Worm (Caenorhabditis elegans) whole organism, L4 larva: Measurements from ENCODE around the gene oxi-1.

ENCODE experiments used
- T20F7.1 ChIP-seq: fragments of 200-800 bp; sonication (Bioruptor generic); optimal IDR thresholded peaks from 2 replicates; lab custom pipeline; 2018; ENCODE audit warnings: mild to moderate bottlenecking, missing genetic modification characterization, missing compliant biosample characterization
- T26A8.4 ChIP-seq: fragments of 200-800 bp; sonication (Bioruptor generic); IDR thresholded peaks from 2 replicates; pipeline ENCODE4 v1.3.6; 2022; ENCODE audit warnings: missing genetic modification characterization, missing compliant biosample characterization
- Y5F2A.4 ChIP-seq: fragments of 200-800 bp; sonication (Bioruptor generic); optimal IDR thresholded peaks from 2 replicates; lab custom pipeline; 2018; ENCODE audit warnings: mild to moderate bottlenecking, missing genetic modification characterization, missing compliant biosample characterization
- Y75B8A.6 ChIP-seq: fragments of 200-800 bp; sonication (Bioruptor generic); IDR thresholded peaks from 2 replicates; pipeline ENCODE4 v1.3.6; 2022; ENCODE audit warnings: missing genetic modification reagents, missing genetic modification characterization, missing compliant biosample characterization
- aha-1 ChIP-seq: fragments of 150-350 bp; peaks from one replicate; lab custom pipeline; 2014; ENCODE audit warnings: missing biosample characterization, missing genetic modification characterization
- arid-1 ChIP-seq: fragments of 200-800 bp; sonication (Bioruptor generic); conservative IDR thresholded peaks from 2 replicates; pipeline ENCODE4 v1.3.6; 2022; ENCODE audit warnings: missing genetic modification reagents, missing genetic modification characterization, missing compliant biosample characterization
- attf-4 ChIP-seq: sonication (generic microtip); optimal IDR thresholded peaks from 3 replicates; lab custom pipeline; 2017; ENCODE audit warnings: missing biosample characterization, missing genetic modification characterization
- ceh-44 ChIP-seq: fragments of 200-800 bp; sonication (Bioruptor generic); IDR thresholded peaks from 2 replicates; pipeline ENCODE4 v1.3.6; 2022; ENCODE audit warnings: missing genetic modification reagents, missing genetic modification characterization, missing compliant biosample characterization
- ces-1 ChIP-seq: fragments of 150-350 bp; sonication (generic microtip); optimal IDR thresholded peaks from 4 replicates; lab custom pipeline; 2014; ENCODE audit warnings: missing biosample characterization, missing genetic modification reagents, missing genetic modification characterization
- ctbp-1 ChIP-seq: fragments of 200-800 bp; sonication (Bioruptor generic); IDR thresholded peaks from 2 replicates; pipeline ENCODE4 v1.3.6; 2022; ENCODE audit warnings: missing genetic modification reagents, missing genetic modification characterization, missing compliant biosample characterization
- dmd-9 ChIP-seq: fragments of 200-800 bp; sonication (Bioruptor generic); IDR thresholded peaks from 2 replicates; pipeline ENCODE4 v1.3.6; 2022; ENCODE audit warnings: missing genetic modification reagents, missing genetic modification characterization, missing compliant biosample characterization
- dve-1 ChIP-seq: sonication (generic microtip); optimal IDR thresholded peaks from 2 replicates; lab custom pipeline; 2017; ENCODE audit warnings: antibody characterized with exemption, mild to moderate bottlenecking, missing genetic modification characterization, missing compliant biosample characterization; ENCODE audit not compliant: insufficient read depth
- egl-43 ChIP-seq: fragments of 200-800 bp; sonication (Bioruptor generic); IDR thresholded peaks from 2 replicates; pipeline ENCODE4 v1.3.6; 2022; ENCODE audit warnings: missing genetic modification reagents, missing genetic modification characterization, missing compliant biosample characterization
- hif-1 ChIP-seq, 2 experiments: sonication (generic microtip); optimal IDR thresholded peaks; 2 replicates each; lab custom pipeline; 2016 to 2017; ENCODE audit warnings: missing compliant biosample characterization in 2 of 2, missing genetic modification characterization in 2 of 2, missing genetic modification reagents in 2 of 2, missing genotype in 2 of 2, mild to moderate bottlenecking in 1 of 2
- hlh-11 ChIP-seq: fragments of 200-800 bp; sonication (Bioruptor generic); optimal IDR thresholded peaks from 2 replicates; lab custom pipeline; 2018; ENCODE audit warnings: mild to moderate bottlenecking, missing genetic modification characterization, missing compliant biosample characterization
- hlh-30 ChIP-seq: sonication (generic microtip); optimal IDR thresholded peaks from 2 replicates; lab custom pipeline; 2017; ENCODE audit warnings: antibody characterized with exemption, mild to moderate bottlenecking, missing genetic modification characterization, missing compliant biosample characterization; ENCODE audit not compliant: insufficient read depth
- hmg-1.1 ChIP-seq: fragments of 200-800 bp; sonication (Bioruptor generic); IDR thresholded peaks from 2 replicates; pipeline ENCODE4 v1.3.6; 2022; ENCODE audit warnings: missing genetic modification reagents, missing genetic modification characterization, missing compliant biosample characterization
- jun-1 ChIP-seq: fragments of 150-350 bp; optimal IDR thresholded peaks from 2 replicates; lab custom pipeline; 2014; ENCODE audit warnings: missing biosample characterization, missing genetic modification reagents, missing genetic modification characterization
- lim-7 ChIP-seq: fragments of 200-800 bp; sonication (Bioruptor generic); IDR thresholded peaks from 2 replicates; pipeline ENCODE4 v1.3.6; 2022; ENCODE audit warnings: missing genetic modification characterization, missing compliant biosample characterization
- lsy-2 ChIP-seq, 2 experiments: fragments of 150-350 bp in 1 of 2; sonication (generic microtip) in 1 of 2; optimal IDR thresholded peaks; 2 replicates each; lab custom pipeline; 2014 to 2017; ENCODE audit warnings: missing biosample characterization in 2 of 2, missing genetic modification characterization in 2 of 2
- madf-9 ChIP-seq: fragments of 200-800 bp; sonication (Bioruptor generic); conservative IDR thresholded peaks from 2 replicates; pipeline ENCODE4 v1.3.6; 2022; ENCODE audit warnings: missing genetic modification reagents, missing genetic modification characterization, missing compliant biosample characterization
- mdl-1 ChIP-seq, 2 experiments: fragments of 150-350 bp in 1 of 2; sonication (generic microtip) in 1 of 2; optimal IDR thresholded peaks; 2 replicates each; lab custom pipeline; 2014 to 2017; ENCODE audit warnings: missing biosample characterization in 2 of 2, missing genetic modification characterization in 2 of 2
- mdt-29 ChIP-seq: fragments of 200-800 bp; sonication (Bioruptor generic); IDR thresholded peaks from 2 replicates; pipeline ENCODE4 v1.3.6; 2022; ENCODE audit warnings: missing genetic modification reagents, missing genetic modification characterization, missing compliant biosample characterization
- mes-2 ChIP-seq: sonication (generic microtip); optimal IDR thresholded peaks from 2 replicates; lab custom pipeline; 2016; ENCODE audit warnings: missing genotype, mild to moderate bottlenecking, missing genetic modification characterization, missing compliant biosample characterization; ENCODE audit not compliant: poor library complexity, severe bottlenecking
- mxl-2 ChIP-seq: fragments of 200-800 bp; sonication (Bioruptor generic); conservative IDR thresholded peaks from 2 replicates; pipeline ENCODE4 v1.3.6; 2022; ENCODE audit warnings: missing genetic modification reagents, missing genetic modification characterization, missing compliant biosample characterization
- mxl-3 ChIP-seq: fragments of 200-800 bp; sonication (Bioruptor generic); optimal IDR thresholded peaks from 2 replicates; lab custom pipeline; 2018; ENCODE audit warnings: mild to moderate bottlenecking, missing genetic modification characterization, missing compliant biosample characterization
- nhr-102 ChIP-seq: sonication (generic microtip); optimal IDR thresholded peaks from 2 replicates; lab custom pipeline; 2016; ENCODE audit warnings: mild to moderate bottlenecking, missing genetic modification characterization, moderate library complexity, missing compliant biosample characterization
- nhr-11 ChIP-seq: fragments of 150-350 bp; optimal IDR thresholded peaks from 2 replicates; lab custom pipeline; 2014; ENCODE audit warnings: missing biosample characterization, missing genetic modification characterization
- nhr-237 ChIP-seq: sonication (generic microtip); optimal IDR thresholded peaks from 2 replicates; lab custom pipeline; 2017; ENCODE audit warnings: missing biosample characterization, missing genetic modification characterization
- nhr-25 ChIP-seq: sonication (generic microtip); optimal IDR thresholded peaks from 2 replicates; lab custom pipeline; 2017; ENCODE audit warnings: missing genetic modification characterization, mild to moderate bottlenecking, missing compliant biosample characterization, antibody characterized with exemption, moderate library complexity, borderline replicate concordance; ENCODE audit not compliant: insufficient read depth
- nhr-28 ChIP-seq: fragments of 150-350 bp; optimal IDR thresholded peaks from 2 replicates; lab custom pipeline; 2014; ENCODE audit warnings: missing biosample characterization, missing genetic modification characterization
- nhr-41 ChIP-seq: fragments of 200-800 bp; sonication (Bioruptor generic); IDR thresholded peaks from 2 replicates; pipeline ENCODE4 v1.3.6; 2022; ENCODE audit warnings: missing genetic modification reagents, missing genetic modification characterization, missing compliant biosample characterization
- nhr-42 ChIP-seq: fragments of 200-800 bp; sonication (Bioruptor generic); IDR thresholded peaks from 2 replicates; pipeline ENCODE4 v1.3.6; 2022; ENCODE audit warnings: missing genetic modification characterization, missing compliant biosample characterization
- nhr-48 ChIP-seq: sonication (generic microtip); optimal IDR thresholded peaks from 2 replicates; lab custom pipeline; 2016; ENCODE audit warnings: mild to moderate bottlenecking, missing genetic modification characterization, missing compliant biosample characterization
- nhr-6 ChIP-seq: fragments of 150-350 bp; optimal IDR thresholded peaks from 2 replicates; lab custom pipeline; 2014; ENCODE audit warnings: missing biosample characterization, missing genetic modification characterization
- nhr-76 ChIP-seq: fragments of 150-350 bp; optimal IDR thresholded peaks from 2 replicates; lab custom pipeline; 2014; ENCODE audit warnings: missing biosample characterization, missing genetic modification characterization
- nhr-77 ChIP-seq: fragments of 150-350 bp; optimal IDR thresholded peaks from 2 replicates; lab custom pipeline; 2014; ENCODE audit warnings: missing biosample characterization, missing genetic modification characterization
- pha-4 ChIP-seq, 2 experiments: fragments of 150-350 bp in 1 of 2; fragments of 200-800 bp in 1 of 2; sonication (Bioruptor generic) in 1 of 2; IDR thresholded peaks in 1 of 2; optimal IDR thresholded peaks in 1 of 2; 2 replicates each; pipeline versions ENCODE4 v1.3.6 to Lab custom; 2014 to 2022; ENCODE audit warnings: missing genetic modification characterization in 2 of 2, missing genetic modification reagents in 2 of 2, missing biosample characterization in 1 of 2, missing compliant biosample characterization in 1 of 2
- pqm-1 ChIP-seq: sonication (generic microtip); optimal IDR thresholded peaks from 2 replicates; lab custom pipeline; 2017; ENCODE audit warnings: missing biosample characterization, missing genetic modification characterization
- rbr-2 ChIP-seq: sonication (generic microtip); optimal IDR thresholded peaks from 2 replicates; lab custom pipeline; 2016; ENCODE audit warnings: missing genotype, missing genetic modification characterization, missing compliant biosample characterization
- sdz-12 ChIP-seq: fragments of 200-800 bp; sonication (Bioruptor generic); optimal IDR thresholded peaks from 2 replicates; lab custom pipeline; 2018; ENCODE audit warnings: mild to moderate bottlenecking, missing genetic modification characterization, missing compliant biosample characterization
- set-16 ChIP-seq: fragments of 200-800 bp; sonication (Bioruptor generic); IDR thresholded peaks from 2 replicates; pipeline ENCODE4 v1.3.6; 2022; ENCODE audit warnings: missing genetic modification reagents, missing genetic modification characterization, missing compliant biosample characterization
- skn-1 ChIP-seq: fragments of 150-350 bp; optimal IDR thresholded peaks from 2 replicates; lab custom pipeline; 2014; ENCODE audit warnings: missing biosample characterization, missing genetic modification characterization
- snpc-4 ChIP-seq: fragments of 150-350 bp; optimal IDR thresholded peaks from 2 replicates; lab custom pipeline; 2014; ENCODE audit warnings: missing biosample characterization, missing genetic modification characterization
- spr-3 ChIP-seq: fragments of 200-800 bp; sonication (Bioruptor generic); optimal IDR thresholded peaks from 2 replicates; lab custom pipeline; 2018; ENCODE audit warnings: mild to moderate bottlenecking, missing genetic modification characterization, missing compliant biosample characterization
- tag-97 ChIP-seq: fragments of 200-800 bp; sonication (Bioruptor generic); IDR thresholded peaks from 2 replicates; pipeline ENCODE4 v1.3.6; 2022; ENCODE audit warnings: missing genetic modification characterization, missing compliant biosample characterization
- unc-130 ChIP-seq: sonication (generic microtip); optimal IDR thresholded peaks from 2 replicates; lab custom pipeline; 2016; ENCODE audit warnings: missing genetic modification reagents, missing genetic modification characterization, missing compliant biosample characterization
- unc-62 ChIP-seq, 3 experiments: fragments of 150-350 bp in 1 of 3; sonication (generic microtip); optimal IDR thresholded peaks in 2 of 3; peaks in 1 of 3; 1 replicate in 1 of 3; 2 replicates in 2 of 3; lab custom pipeline; 2014 to 2017; ENCODE audit warnings: missing biosample characterization in 3 of 3, missing genetic modification characterization in 3 of 3, missing genetic modification reagents in 3 of 3, missing genotype in 1 of 3
- zip-11 ChIP-seq: fragments of 200-800 bp; sonication (Bioruptor generic); IDR thresholded peaks from 2 replicates; pipeline ENCODE4 v1.3.6; 2022; ENCODE audit warnings: missing genetic modification characterization, missing compliant biosample characterization

The oxi-1 gene

ce11 chrIII:10818364-10818763 lies 39.7 kb upstream of the oxi-1 start:
- TF ChIP-seq mdt-29 (GFP tag; lab: Robert Waterston, UW) (peak; percentile 43; the same call in 1 of the 2 replicates), nhr-28 (peak; percentile 91), mxl-2 (no peak), ces-1 (GFP tag; lab: Kevin White, UChicago) (no peak), mdl-1 (tag; optimal IDR thresholded peaks at IDR 0.05; lab: Kevin White, UChicago) (peak in 1 of 2 experiments; percentile 15), nhr-102 (peak; percentile 41), hlh-30 (tag; lab: Kevin White, UChicago) (peak; percentile 58), egl-43 (GFP tag; lab: Robert Waterston, UW) (0 out of 2 replicates have a peak, but pooled peaks have one; percentile 43), nhr-42 (GFP tag; lab: Robert Waterston, UW) (0 out of 2 replicates have a peak, but pooled peaks have one; percentile 25), ceh-44 (no peak), lsy-2 (tag; optimal IDR thresholded peaks at IDR 0.05; lab: Kevin White, UChicago) (peak; percentile 63 to 76), unc-62 (GFP tag; optimal IDR thresholded peaks at IDR 0.05 in 1 of 2; lab: Kevin White, UChicago) (peak in 1 of 2 experiments; percentile 17), unc-62 (tag; optimal IDR thresholded peaks at IDR 0.05; lab: Kevin White, UChicago) (no peak), nhr-237 (peak; percentile 14), mxl-3 (GFP tag; lab: Kevin White, UChicago) (peak; percentile 59), sdz-12 (peak; percentile 60), attf-4 (tag; lab: Kevin White, UChicago) (no peak), T20F7.1 (GFP tag; lab: Kevin White, UChicago) (peak; percentile 48), unc-130 (GFP tag; lab: Kevin White, UChicago) (no peak), rbr-2 (tag; lab: Kevin White, UChicago) (peak; percentile 70), zip-11 (no peak), Y5F2A.4 (no peak), aha-1 (tag; lab: Kevin White, UChicago) (peak; percentile 93), hif-1 (tag; optimal IDR thresholded peaks at IDR 0.05; lab: Kevin White, UChicago) (peak in 1 of 2 experiments; percentile 23), ctbp-1 (GFP tag; lab: Robert Waterston, UW) (peak; percentile 62; the same call in 1 of the 2 replicates), pqm-1 (tag; lab: Kevin White, UChicago) (peak; percentile 10), nhr-77 (tag; lab: Kevin White, UChicago) (peak; percentile 49), jun-1 (tag; lab: Kevin White, UChicago) (no peak), lim-7 (peak; percentile 51; the same call in 1 of the 2 replicates), arid-1 (peak; percentile 31; the same call in 1 of the 2 replicates), skn-1 (tag; lab: Kevin White, UChicago) (no peak), nhr-6 (tag; lab: Kevin White, UChicago) (peak; percentile 40), spr-3 (GFP tag; lab: Kevin White, UChicago) (no peak), set-16 (GFP tag; lab: Robert Waterston, UW) (peak; percentile 32; the same call in 1 of the 2 replicates), dmd-9 (peak; percentile 57; the same call in 1 of the 2 replicates), madf-9 (GFP tag; lab: Robert Waterston, UW) (no peak), nhr-41 (GFP tag; lab: Robert Waterston, UW) (peak; percentile 16; the same call in 1 of the 2 replicates), hlh-11 (peak; percentile 82), pha-4 (GFP tag; IDR thresholded peaks at IDR 0.05; lab: Robert Waterston, UW) (no peak), pha-4 (tag; optimal IDR thresholded peaks at IDR 0.05; lab: Kevin White, UChicago) (peak; percentile 36), nhr-11 (tag; lab: Kevin White, UChicago) (peak; percentile 64), T26A8.4 (GFP tag; lab: Robert Waterston, UW) (no peak), nhr-48 (tag; lab: Kevin White, UChicago) (no peak), Y75B8A.6 (no peak), mes-2 (tag; lab: Kevin White, UChicago) (peak; percentile 85), dve-1 (tag; lab: Kevin White, UChicago) (peak; percentile 77), nhr-76 (tag; lab: Kevin White, UChicago) (no peak), nhr-25 (tag; lab: Kevin White, UChicago) (peak; percentile 63), tag-97 (GFP tag; lab: Robert Waterston, UW) (no peak), snpc-4 (tag; lab: Kevin White, UChicago) (no peak), hmg-1.1 (peak; percentile 52)
